Worm (Caenorhabditis elegans) whole organism, L3 larva: ENCODE data around the gene cfap-36.

ENCODE experiments used
- R02D3.7 ChIP-seq: fragments of 150-350 bp; optimal IDR thresholded peaks from 2 replicates; lab custom pipeline; 2014; ENCODE audit warnings: missing biosample characterization, missing genetic modification characterization
- ZK546.5 ChIP-seq: sonication (generic microtip); optimal IDR thresholded peaks from 2 replicates; lab custom pipeline; 2017; ENCODE audit warnings: missing biosample characterization, missing genetic modification characterization
- aly-2 ChIP-seq: fragments of 150-350 bp; optimal IDR thresholded peaks from 2 replicates; lab custom pipeline; 2014; ENCODE audit warnings: missing biosample characterization, missing genetic modification characterization
- ama-1 ChIP-seq: fragments of 150-350 bp; optimal IDR thresholded peaks from 2 replicates; lab custom pipeline; 2018
- ceh-16 ChIP-seq: sonication (generic microtip); optimal IDR thresholded peaks from 2 replicates; lab custom pipeline; 2017; ENCODE audit warnings: missing biosample characterization, missing genetic modification characterization
- ceh-28 ChIP-seq: fragments of 150-350 bp; optimal IDR thresholded peaks from 2 replicates; lab custom pipeline; 2014; ENCODE audit warnings: missing biosample characterization, missing genetic modification reagents, missing genetic modification characterization
- ceh-82 ChIP-seq: fragments of 150-350 bp; optimal IDR thresholded peaks from 2 replicates; lab custom pipeline; 2014; ENCODE audit warnings: missing biosample characterization, missing genetic modification characterization
- ceh-9 ChIP-seq: sonication (generic microtip); optimal IDR thresholded peaks from 2 replicates; lab custom pipeline; 2018; ENCODE audit warnings: missing biosample characterization, missing genetic modification characterization
- daf-12 ChIP-seq: fragments of 150-350 bp; optimal IDR thresholded peaks from 2 replicates; lab custom pipeline; 2014; ENCODE audit warnings: missing biosample characterization, missing genetic modification reagents, missing genetic modification characterization
- egl-27 ChIP-seq: sonication (generic microtip); optimal IDR thresholded peaks from 4 replicates; lab custom pipeline; 2017; ENCODE audit warnings: missing biosample characterization, missing genetic modification reagents, missing genetic modification characterization
- egl-5 ChIP-seq: fragments of 150-350 bp; optimal IDR thresholded peaks from 2 replicates; lab custom pipeline; 2017; ENCODE audit warnings: missing biosample characterization, missing genetic modification reagents, missing genetic modification characterization, inconsistent platforms
- elt-1 ChIP-seq: fragments of 150-350 bp; optimal IDR thresholded peaks from 2 replicates; lab custom pipeline; 2014; ENCODE audit warnings: missing biosample characterization, missing genetic modification characterization
- elt-2 ChIP-seq: sonication (generic microtip); optimal IDR thresholded peaks from 2 replicates; lab custom pipeline; 2016; ENCODE audit warnings: missing genetic modification reagents, mild to moderate bottlenecking, missing genetic modification characterization, missing compliant biosample characterization
- eor-1 ChIP-seq, 2 experiments: fragments of 150-350 bp; optimal IDR thresholded peaks; 2 replicates each; lab custom pipeline; 2014 to 2018; ENCODE audit warnings: missing biosample characterization in 2 of 2, missing genetic modification characterization in 2 of 2
- fkh-10 ChIP-seq: sonication (generic microtip); optimal IDR thresholded peaks from 2 replicates; lab custom pipeline; 2017; ENCODE audit warnings: missing biosample characterization, missing genetic modification reagents, missing genetic modification characterization
- fkh-2 ChIP-seq: fragments of 150-350 bp; optimal IDR thresholded peaks from 2 replicates; lab custom pipeline; 2014; ENCODE audit warnings: missing biosample characterization, missing genetic modification reagents, missing genetic modification characterization
- fos-1 ChIP-seq: fragments of 150-350 bp; optimal IDR thresholded peaks from 2 replicates; lab custom pipeline; 2014; ENCODE audit warnings: missing biosample characterization, missing genetic modification characterization
- hmg-11 ChIP-seq: sonication (generic microtip); optimal IDR thresholded peaks from 2 replicates; lab custom pipeline; 2016; ENCODE audit warnings: missing genetic modification characterization, missing compliant biosample characterization
- jun-1 ChIP-seq: fragments of 150-350 bp; optimal IDR thresholded peaks from 2 replicates; lab custom pipeline; 2014; ENCODE audit warnings: missing biosample characterization, missing genetic modification reagents, missing genetic modification characterization
- lin-15B ChIP-seq: fragments of 150-350 bp; optimal IDR thresholded peaks from 2 replicates; lab custom pipeline; 2014; ENCODE audit warnings: missing biosample characterization, missing genetic modification characterization
- lin-39 ChIP-seq: fragments of 150-350 bp; optimal IDR thresholded peaks from 2 replicates; lab custom pipeline; 2018; ENCODE audit warnings: missing biosample characterization, missing genetic modification reagents, missing genetic modification characterization
- lsy-12 ChIP-seq: sonication (generic microtip); optimal IDR thresholded peaks from 2 replicates; lab custom pipeline; 2016; ENCODE audit warnings: mild to moderate bottlenecking, missing genetic modification characterization, missing compliant biosample characterization
- mdl-1 ChIP-seq: fragments of 150-350 bp; optimal IDR thresholded peaks from 2 replicates; lab custom pipeline; 2014; ENCODE audit warnings: missing biosample characterization, missing genetic modification characterization
- mml-1 ChIP-seq: fragments of 150-350 bp; sonication (generic microtip); optimal IDR thresholded peaks from 3 replicates; lab custom pipeline; 2014; ENCODE audit warnings: missing biosample characterization, missing genetic modification characterization
- nfya-1 ChIP-seq: sonication (generic microtip); optimal IDR thresholded peaks from 2 replicates; lab custom pipeline; 2017; ENCODE audit warnings: missing genetic modification characterization, mild to moderate bottlenecking, missing compliant biosample characterization, antibody characterized with exemption, moderate library complexity; ENCODE audit not compliant: insufficient read depth
- nhr-11 ChIP-seq: fragments of 150-350 bp; optimal IDR thresholded peaks from 2 replicates; lab custom pipeline; 2014; ENCODE audit warnings: missing biosample characterization, missing genetic modification characterization
- nhr-12 ChIP-seq: fragments of 150-350 bp; optimal IDR thresholded peaks from 2 replicates; lab custom pipeline; 2014; ENCODE audit warnings: missing biosample characterization, missing genetic modification characterization
- nhr-23 ChIP-seq: fragments of 150-350 bp; optimal IDR thresholded peaks from 2 replicates; lab custom pipeline; 2014; ENCODE audit warnings: missing biosample characterization, missing genetic modification reagents, missing genetic modification characterization
- nhr-237 ChIP-seq: fragments of 150-350 bp; optimal IDR thresholded peaks from 2 replicates; lab custom pipeline; 2014; ENCODE audit warnings: missing biosample characterization, missing genetic modification characterization
- nhr-25 ChIP-seq: sonication (generic microtip); optimal IDR thresholded peaks from 2 replicates; lab custom pipeline; 2017; ENCODE audit warnings: missing biosample characterization, missing genetic modification characterization
- nhr-28 ChIP-seq: fragments of 150-350 bp; optimal IDR thresholded peaks from 2 replicates; lab custom pipeline; 2014; ENCODE audit warnings: missing biosample characterization, missing genetic modification characterization
- nhr-43 ChIP-seq: sonication (generic microtip); optimal IDR thresholded peaks from 2 replicates; lab custom pipeline; 2016; ENCODE audit warnings: mild to moderate bottlenecking, missing genetic modification characterization, missing compliant biosample characterization; ENCODE audit not compliant: poor library complexity, severe bottlenecking
- nhr-67 ChIP-seq: fragments of 150-350 bp; optimal IDR thresholded peaks from 2 replicates; lab custom pipeline; 2014; ENCODE audit warnings: missing biosample characterization, missing genetic modification characterization
- nhr-76 ChIP-seq: fragments of 150-350 bp; sonication (generic microtip); optimal IDR thresholded peaks from 5 replicates; lab custom pipeline; 2014; ENCODE audit warnings: missing biosample characterization, missing genetic modification characterization
- nhr-77 ChIP-seq: fragments of 150-350 bp; optimal IDR thresholded peaks from 2 replicates; lab custom pipeline; 2014; ENCODE audit warnings: missing biosample characterization, missing genetic modification characterization
- pha-4 ChIP-seq: fragments of 150-350 bp; optimal IDR thresholded peaks from 2 replicates; lab custom pipeline; 2014; ENCODE audit warnings: missing biosample characterization, missing genetic modification reagents, missing genetic modification characterization
- pqm-1 ChIP-seq: fragments of 150-350 bp; optimal IDR thresholded peaks from 2 replicates; lab custom pipeline; 2017; ENCODE audit warnings: missing biosample characterization, missing genetic modification characterization, inconsistent platforms
- sea-2 ChIP-seq: fragments of 150-350 bp; sonication (generic microtip); optimal IDR thresholded peaks from 4 replicates; lab custom pipeline; 2014; ENCODE audit warnings: missing biosample characterization, missing genetic modification reagents, missing genetic modification characterization
- skn-1 ChIP-seq: fragments of 150-350 bp; optimal IDR thresholded peaks from 2 replicates; lab custom pipeline; 2014; ENCODE audit warnings: missing biosample characterization, missing genetic modification characterization
- snpc-4 ChIP-seq: fragments of 150-350 bp; optimal IDR thresholded peaks from 2 replicates; lab custom pipeline; 2014; ENCODE audit warnings: missing biosample characterization, missing genetic modification characterization
- unc-39 ChIP-seq: sonication (generic microtip); optimal IDR thresholded peaks from 4 replicates; lab custom pipeline; 2017; ENCODE audit warnings: missing biosample characterization, missing genetic modification characterization
- unc-62 ChIP-seq: fragments of 150-350 bp; sonication (generic microtip); optimal IDR thresholded peaks from 4 replicates; lab custom pipeline; 2014; ENCODE audit warnings: missing biosample characterization, missing genetic modification reagents, missing genetic modification characterization
- zag-1 ChIP-seq: fragments of 150-350 bp; optimal IDR thresholded peaks from 2 replicates; lab custom pipeline; 2014; ENCODE audit warnings: missing biosample characterization, missing genetic modification characterization
- ztf-4 ChIP-seq: fragments of 150-350 bp; optimal IDR thresholded peaks from 2 replicates; lab custom pipeline; 2014; ENCODE audit warnings: missing biosample characterization, missing genetic modification characterization

The cfap-36 gene

ce11 chrV:173437-173836 is 1.4 kb upstream of the cfap-36 start:
- TF ChIP-seq ceh-82 (tag; lab: Kevin White, UChicago) (no peak), fkh-10 (GFP tag; lab: Kevin White, UChicago) (no peak), nhr-12 (tag; lab: Kevin White, UChicago) (no peak), snpc-4 (tag; lab: Kevin White, UChicago) (no peak), ama-1 (lab: Kevin White, UChicago) (no peak), nfya-1 (tag; lab: Kevin White, UChicago) (peak; percentile 8), R02D3.7 (no peak)

DNA sequence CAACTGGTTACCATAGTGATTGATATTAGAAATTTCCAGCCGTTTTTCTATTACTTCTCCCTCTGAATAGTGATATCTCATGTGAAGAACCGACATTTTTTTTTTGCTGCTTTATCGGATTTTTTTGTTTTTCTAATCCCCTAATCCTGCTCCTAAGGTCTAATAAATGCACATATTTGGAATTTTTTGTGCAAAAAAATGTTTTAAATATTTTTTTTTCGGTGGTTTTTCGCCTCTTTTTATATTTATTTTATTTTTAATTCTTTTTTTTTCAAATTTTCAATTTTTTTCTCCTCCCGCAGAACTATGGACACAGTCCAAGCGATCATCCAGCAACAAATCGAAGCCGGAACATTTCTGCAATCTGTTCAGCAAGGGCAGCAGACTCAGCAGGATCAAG is 5.3 kb downstream of the cfap-36 start, which contains the start of gene Y108G3AL.2:
Y108G3AL.2 (plus strand) TSS at position 301 of the 400 bp plus-strand sequence.
- no peak for TF ChIP-seq skn-1 (tag; lab: Kevin White, UChicago)
- no peak for TF ChIP-seq nhr-76 (tag; lab: Kevin White, UChicago)

DNA sequence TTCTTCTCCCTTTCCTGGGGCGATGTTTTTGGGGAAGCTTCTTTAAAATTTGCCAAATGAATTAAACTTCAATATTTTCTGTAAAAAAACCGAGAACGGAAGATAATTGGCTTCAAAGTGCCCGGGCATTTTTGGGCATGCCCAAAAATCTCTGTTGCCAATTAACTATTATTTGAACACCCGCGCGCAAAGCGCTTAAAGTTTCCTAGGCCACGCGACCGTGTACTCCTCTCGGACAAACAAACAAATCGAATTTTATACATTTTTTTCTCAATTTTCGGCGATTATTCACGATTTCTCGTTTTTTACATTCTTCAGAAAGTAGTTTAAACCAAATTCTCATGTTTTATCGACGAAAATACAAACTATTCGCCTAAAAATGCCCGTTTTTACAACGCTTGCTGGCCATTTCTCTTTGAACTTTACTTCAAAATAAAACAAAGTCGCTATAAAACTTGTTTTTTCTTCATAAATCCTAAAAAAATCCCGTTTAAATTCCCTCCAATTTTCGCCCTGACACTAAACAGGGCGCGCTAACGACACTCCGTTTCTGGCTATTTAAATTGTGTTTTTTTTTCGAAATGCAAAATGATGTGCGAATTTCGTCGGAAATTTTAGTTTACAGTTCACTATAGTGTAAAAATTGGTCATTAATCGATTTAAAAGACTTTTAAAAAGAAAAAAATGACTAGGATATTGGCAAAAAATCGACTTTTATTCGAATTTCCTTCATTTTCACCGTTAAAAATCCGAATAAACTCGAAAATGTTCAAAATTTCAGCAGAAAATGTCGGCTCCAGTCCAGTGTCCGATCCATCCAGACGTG is 15.8 kb downstream of the cfap-36 start, which contains the start of gene ttb-1:
ttb-1 (plus strand) TSS at position 776 of the 826 bp plus-strand sequence.
- no peak for TF ChIP-seq skn-1 (tag; lab: Kevin White, UChicago)
- TF ChIP-seq lin-15B: peak; percentile 66
- peak; percentile 42 for TF ChIP-seq pha-4
- TF ChIP-seq hmg-11: peak; percentile 41
- TF ChIP-seq jun-1: no peak
- peak; percentile 9 for TF ChIP-seq lin-39 (tag; lab: Kevin White, UChicago)
- TF ChIP-seq ztf-4 (tag; lab: Kevin White, UChicago): no peak
- TF ChIP-seq elt-1 (tag; lab: Kevin White, UChicago): no peak
- TF ChIP-seq snpc-4 (tag; lab: Kevin White, UChicago): peak; percentile 9
- no peak for TF ChIP-seq ZK546.5
- TF ChIP-seq egl-5: no peak
- TF ChIP-seq fos-1 (tag; lab: Kevin White, UChicago): no peak
- peak; percentile 64 for TF ChIP-seq nfya-1 (tag; lab: Kevin White, UChicago)
- no peak for TF ChIP-seq aly-2 (tag; lab: Kevin White, UChicago)
- TF ChIP-seq nhr-23: peak; percentile 65

- TF ChIP-seq unc-39 (tag; lab: Kevin White, UChicago): no peak
- TF ChIP-seq ztf-4 (tag; lab: Kevin White, UChicago): no peak
- no peak for TF ChIP-seq lsy-12
- no peak for TF ChIP-seq nhr-28 (tag; lab: Kevin White, UChicago)
- no peak for TF ChIP-seq ceh-9 (tag; lab: Kevin White, UChicago)
- peak; percentile 13 for TF ChIP-seq lin-15B
- peak; percentile 44 for TF ChIP-seq nfya-1 (tag; lab: Kevin White, UChicago)
- TF ChIP-seq ceh-28 (tag; lab: Kevin White, UChicago): peak; percentile 9
- no peak for TF ChIP-seq ZK546.5
- TF ChIP-seq snpc-4 (tag; lab: Kevin White, UChicago): no peak
- no peak for TF ChIP-seq nhr-23
- no peak for TF ChIP-seq pqm-1
- peak; percentile 52 for TF ChIP-seq nhr-43
- no peak for TF ChIP-seq nhr-25 (tag; lab: Kevin White, UChicago)
- no peak for TF ChIP-seq ceh-82 (tag; lab: Kevin White, UChicago)
- peak; percentile 16 for TF ChIP-seq hmg-11
- no peak for TF ChIP-seq fos-1 (tag; lab: Kevin White, UChicago)
- TF ChIP-seq eor-1 (tag; optimal IDR thresholded peaks at IDR 0.05; lab: Kevin White, UChicago): no peak
- TF ChIP-seq nhr-67 (tag; lab: Kevin White, UChicago): no peak
- TF ChIP-seq nhr-11 (tag; lab: Kevin White, UChicago): no peak
- TF ChIP-seq elt-2 (tag; lab: Kevin White, UChicago): peak; percentile 18
- peak; percentile 66 for TF ChIP-seq mdl-1 (tag; lab: Kevin White, UChicago)
- no peak for TF ChIP-seq zag-1 (tag; lab: Kevin White, UChicago)
- TF ChIP-seq ceh-16 (tag; lab: Kevin White, UChicago): no peak
- TF ChIP-seq pha-4: peak; percentile 41
- no peak for TF ChIP-seq nhr-77 (tag; lab: Kevin White, UChicago)
- TF ChIP-seq daf-12 (tag; lab: Kevin White, UChicago): no peak
- no peak for TF ChIP-seq sea-2 (GFP tag; lab: Kevin White, UChicago)
- TF ChIP-seq skn-1 (tag; lab: Kevin White, UChicago): no peak
- no peak for TF ChIP-seq nhr-76 (tag; lab: Kevin White, UChicago)
- TF ChIP-seq mml-1: no peak
- TF ChIP-seq lin-39 (tag; lab: Kevin White, UChicago): no peak
- no peak for TF ChIP-seq egl-27
- no peak for TF ChIP-seq nhr-12 (tag; lab: Kevin White, UChicago)
- TF ChIP-seq fkh-2: no peak
- no peak for TF ChIP-seq nhr-237 (tag; lab: Kevin White, UChicago)
- TF ChIP-seq elt-1 (tag; lab: Kevin White, UChicago): no peak
- no peak for TF ChIP-seq R02D3.7
- TF ChIP-seq fkh-10 (GFP tag; lab: Kevin White, UChicago): no peak
- TF ChIP-seq unc-62 (GFP tag; lab: Kevin White, UChicago): no peak
Observed at ce11 chrV:155215-155614, 16.8 kb downstream of the cfap-36 start.
